Fruit fly (Drosophila melanogaster) whole organism, embryonic: ENCODE measurements around the gene Mnn1.
A peak's percentile ranks its signal among the peaks of the same experiment; 100 is the strongest.

Experiments
- Awh ChIP-seq: fragments of 200-800 bp; sonication (Bioruptor generic); IDR thresholded peaks from 2 replicates; pipeline ENCODE4, ENCODE4 v1.3.6; 2022; ENCODE audit warnings: missing biosample characterization, missing genetic modification characterization
- BEAF-32 ChIP-seq: fragments of 200-800 bp; sonication (Bioruptor generic); optimal IDR thresholded peaks from 3 replicates; lab custom pipeline; 2017; ENCODE audit warnings: missing biosample characterization, missing genetic modification characterization, mild to moderate bottlenecking, moderate library complexity, missing genetic modification reagents
- CG10267 ChIP-seq: fragments of 200-800 bp; sonication (Bioruptor generic); optimal IDR thresholded peaks from 2 replicates; lab custom pipeline; 2018; ENCODE audit warnings: missing biosample characterization, mild to moderate bottlenecking, missing genetic modification characterization, moderate library complexity
- CG12391 ChIP-seq: fragments of 200-800 bp; sonication (Bioruptor generic); optimal IDR thresholded peaks from 3 replicates; lab custom pipeline; 2018; ENCODE audit warnings: missing biosample characterization, mild to moderate bottlenecking, missing genetic modification characterization, moderate library complexity
- CG13287 ChIP-seq: fragments of 200-800 bp; sonication (Bioruptor generic); IDR thresholded peaks from 2 replicates; pipeline ENCODE4 v1.3.6; 2022; ENCODE audit warnings: missing biosample characterization, missing genetic modification characterization; ENCODE audit not compliant: partially characterized antibody
- CG14710 ChIP-seq: fragments of 200-800 bp; sonication (Bioruptor generic); optimal IDR thresholded peaks from 3 replicates; lab custom pipeline; 2019; ENCODE audit warnings: missing biosample characterization, mild to moderate bottlenecking, missing genetic modification characterization, moderate library complexity
- CG15601 ChIP-seq: fragments of 200-800 bp; sonication (Bioruptor generic); optimal IDR thresholded peaks from 3 replicates; lab custom pipeline; 2019; ENCODE audit warnings: missing biosample characterization, mild to moderate bottlenecking, missing genetic modification characterization, moderate library complexity
- CG17385 ChIP-seq: fragments of 200-800 bp; sonication (Bioruptor generic); optimal IDR thresholded peaks from 3 replicates; lab custom pipeline; 2018; ENCODE audit warnings: missing biosample characterization, mild to moderate bottlenecking, missing genetic modification characterization
- CG18011 ChIP-seq: fragments of 200-800 bp; sonication (Bioruptor generic); optimal IDR thresholded peaks from 2 replicates; lab custom pipeline; 2017; ENCODE audit warnings: missing biosample characterization, missing genetic modification characterization, mild to moderate bottlenecking, moderate library complexity, missing genotype
- CG2116 ChIP-seq: fragments of 200-800 bp; sonication (Bioruptor generic); optimal IDR thresholded peaks from 3 replicates; lab custom pipeline; 2018; ENCODE audit warnings: missing biosample characterization, mild to moderate bottlenecking, missing genetic modification characterization
- CG31224 ChIP-seq: fragments of 200-800 bp; sonication (Bioruptor generic); IDR thresholded peaks from 2 replicates; pipeline ENCODE4 v1.3.6; 2022; ENCODE audit warnings: missing biosample characterization, missing genetic modification characterization
- CG32772 ChIP-seq: fragments of 200-800 bp; sonication (Bioruptor generic); IDR thresholded peaks from 2 replicates; pipeline ENCODE4 v1.3.6; 2022; ENCODE audit warnings: missing biosample characterization, missing genetic modification characterization
- CG7928 ChIP-seq: fragments of 200-800 bp; sonication (Bioruptor generic); optimal IDR thresholded peaks from 2 replicates; lab custom pipeline; 2017; ENCODE audit warnings: missing biosample characterization, mild to moderate bottlenecking, missing genetic modification characterization
- CG8924 ChIP-seq: fragments of 200-800 bp; optimal IDR thresholded peaks from 3 replicates; lab custom pipeline; 2019; ENCODE audit warnings: missing biosample characterization, mild to moderate bottlenecking, missing genetic modification characterization, moderate library complexity
- CG9437 ChIP-seq: fragments of 200-800 bp; sonication (Bioruptor generic); optimal IDR thresholded peaks from 2 replicates; lab custom pipeline; 2018; ENCODE audit warnings: missing biosample characterization, mild to moderate bottlenecking, missing genetic modification characterization
- Camta ChIP-seq: fragments of 200-800 bp; sonication (Bioruptor generic); optimal IDR thresholded peaks from 2 replicates; lab custom pipeline; 2016; ENCODE audit warnings: missing biosample characterization, missing genetic modification characterization
- Chrac-16 ChIP-seq: fragments of 200-800 bp; sonication (Bioruptor generic); optimal IDR thresholded peaks from 3 replicates; lab custom pipeline; 2016; ENCODE audit warnings: missing biosample characterization, missing genetic modification characterization
- Dll ChIP-seq: fragments of 200-800 bp; sonication (Bioruptor generic); IDR thresholded peaks from 4 replicates; pipeline ENCODE4 v1.3.6; 2022; ENCODE audit warnings: missing biosample characterization, missing genetic modification characterization; ENCODE audit not compliant: partially characterized antibody
- Doc3 ChIP-seq: fragments of 200-800 bp; sonication (Bioruptor generic); IDR thresholded peaks from 3 replicates; pipeline ENCODE4 v1.3.6; 2022; ENCODE audit warnings: missing biosample characterization, missing genetic modification characterization; ENCODE audit not compliant: partially characterized antibody
- Dp ChIP-seq: fragments of 200-800 bp; sonication (Bioruptor generic); optimal IDR thresholded peaks from 2 replicates; lab custom pipeline; 2018; ENCODE audit warnings: missing biosample characterization, mild to moderate bottlenecking, missing genetic modification characterization, moderate library complexity
- E2f2 ChIP-seq: fragments of 200-800 bp; sonication (Bioruptor generic); IDR thresholded peaks from 2 replicates; pipeline ENCODE4 v1.3.6; 2022; ENCODE audit warnings: missing biosample characterization, missing genetic modification characterization
- Gug ChIP-seq: fragments of 200-800 bp; sonication (Bioruptor generic); IDR thresholded peaks from 4 replicates; pipeline ENCODE4 v1.3.6; 2022; ENCODE audit warnings: missing biosample characterization, missing genetic modification characterization
- Lim3 ChIP-seq: fragments of 200-800 bp; sonication (Bioruptor generic); IDR thresholded peaks from 2 replicates; pipeline ENCODE4 v1.3.6; 2022; ENCODE audit warnings: missing biosample characterization, missing genetic modification characterization
- MBD-R2 ChIP-seq: fragments of 200-800 bp; sonication (Bioruptor generic); IDR thresholded peaks from 2 replicates; pipeline ENCODE4 v1.3.6; 2022; ENCODE audit warnings: missing biosample characterization, missing genetic modification characterization
- MESR4 ChIP-seq: fragments of 200-800 bp; sonication (Bioruptor generic); optimal IDR thresholded peaks from 2 replicates; lab custom pipeline; 2018; ENCODE audit warnings: missing biosample characterization, mild to moderate bottlenecking, missing genetic modification characterization, moderate library complexity
- Myb ChIP-seq: fragments of 200-800 bp; sonication (Bioruptor generic); optimal IDR thresholded peaks from 2 replicates; lab custom pipeline; 2016; ENCODE audit warnings: missing biosample characterization, missing genetic modification characterization
- Rx ChIP-seq: fragments of 200-800 bp; sonication (Bioruptor generic); IDR thresholded peaks from 2 replicates; pipeline ENCODE4 v1.3.6; 2022; ENCODE audit warnings: missing biosample characterization, missing genetic modification characterization
- Taf1 ChIP-seq: fragments of 200-800 bp; sonication (Bioruptor generic); IDR thresholded peaks from 2 replicates; pipeline ENCODE4 v1.3.6; 2022; ENCODE audit warnings: missing biosample characterization, missing genetic modification characterization
- Trl ChIP-seq, 3 experiments: fragments of >200 bp in 2 of 3; fragments of 200-800 bp in 1 of 3; sonication (Bioruptor generic) in 1 of 3; optimal IDR thresholded peaks; 2 replicates in 1 of 3; 3 replicates in 2 of 3; lab custom pipeline; 2016 to 2017; ENCODE audit warnings: missing biosample characterization in 1 of 3, missing genetic modification characterization in 1 of 3
- btn ChIP-seq: fragments of 200-800 bp; sonication (Bioruptor generic); optimal IDR thresholded peaks from 2 replicates; lab custom pipeline; 2016; ENCODE audit warnings: missing biosample characterization, missing genetic modification characterization
- dan ChIP-seq: fragments of 200-800 bp; sonication (Bioruptor generic); IDR thresholded peaks from 2 replicates; pipeline ENCODE4 v1.3.6; 2022; ENCODE audit warnings: missing biosample characterization, missing genetic modification characterization
- dimm ChIP-seq: fragments of 200-800 bp; sonication (Bioruptor generic); IDR thresholded peaks from 2 replicates; pipeline ENCODE4 v1.3.6; 2022; ENCODE audit warnings: missing biosample characterization, missing genetic modification characterization
- en ChIP-seq: fragments of 200-800 bp; sonication (Bioruptor generic); optimal IDR thresholded peaks from 2 replicates; lab custom pipeline; 2016; ENCODE audit warnings: missing biosample characterization, missing genetic modification characterization
- fd96Cb ChIP-seq: fragments of 200-800 bp; sonication (Bioruptor generic); optimal IDR thresholded peaks from 2 replicates; lab custom pipeline; 2018; ENCODE audit warnings: missing biosample characterization, mild to moderate bottlenecking, missing genetic modification characterization, moderate library complexity
- gcm2 ChIP-seq: fragments of 200-800 bp; sonication (Bioruptor generic); optimal IDR thresholded peaks from 2 replicates; lab custom pipeline; 2016; ENCODE audit warnings: missing biosample characterization, missing genetic modification characterization
- gfzf ChIP-seq: fragments of 200-800 bp; sonication (Bioruptor generic); optimal IDR thresholded peaks from 2 replicates; lab custom pipeline; 2016; ENCODE audit warnings: missing biosample characterization, mild to moderate bottlenecking, missing genetic modification characterization, moderate library complexity
- insv ChIP-seq, 2 experiments: fragments of 200-800 bp; sonication (Bioruptor generic); optimal IDR thresholded peaks; 3 replicates each; lab custom pipeline; 2016 to 2018; ENCODE audit warnings: missing biosample characterization in 2 of 2, missing genetic modification characterization in 2 of 2
- pzg ChIP-seq: fragments of 200-800 bp; sonication (Bioruptor generic); optimal IDR thresholded peaks from 3 replicates; lab custom pipeline; 2018; ENCODE audit warnings: missing biosample characterization, mild to moderate bottlenecking, missing genetic modification characterization, moderate library complexity
- stwl ChIP-seq: fragments of 200-800 bp; sonication (Bioruptor generic); optimal IDR thresholded peaks from 3 replicates; lab custom pipeline; 2018; ENCODE audit warnings: missing biosample characterization, mild to moderate bottlenecking, missing genetic modification characterization, moderate library complexity
- tap ChIP-seq: fragments of 200-800 bp; optimal IDR thresholded peaks from 3 replicates; lab custom pipeline; 2019; ENCODE audit warnings: missing biosample characterization, mild to moderate bottlenecking, missing genetic modification characterization, moderate library complexity
- tna ChIP-seq: fragments of 200-800 bp; sonication (Bioruptor generic); IDR thresholded peaks from 2 replicates; pipeline ENCODE4 v1.3.6; 2022; ENCODE audit warnings: missing biosample characterization, missing genetic modification characterization; ENCODE audit not compliant: partially characterized antibody
- trem ChIP-seq: fragments of 200-800 bp; optimal IDR thresholded peaks from 3 replicates; lab custom pipeline; 2019; ENCODE audit warnings: missing biosample characterization, mild to moderate bottlenecking, missing genetic modification characterization, moderate library complexity
- ttk ChIP-seq: fragments of 200-800 bp; sonication (Bioruptor generic); IDR thresholded peaks from 2 replicates; pipeline ENCODE4 v2.1.2; 2022; ENCODE audit warnings: missing biosample characterization, missing genetic modification characterization
- vfl ChIP-seq: fragments of 200-800 bp; sonication (Bioruptor generic); optimal IDR thresholded peaks from 2 replicates; lab custom pipeline; 2016; ENCODE audit warnings: missing biosample characterization, missing genetic modification characterization
- wdn ChIP-seq: fragments of 200-800 bp; sonication (Bioruptor generic); IDR thresholded peaks from 2 replicates; pipeline ENCODE4 v1.3.6; 2022; ENCODE audit warnings: missing biosample characterization, missing genetic modification characterization
- z ChIP-seq: fragments of 200-800 bp; sonication (Bioruptor generic); IDR thresholded peaks from 3 replicates; pipeline ENCODE4 v1.3.6; 2022; ENCODE audit warnings: missing biosample characterization, missing genetic modification characterization

Mnn1 gene

dm6 chr2L:7010513-7010912 is 45.6 kb upstream of the Mnn1 start (continued):
- no peak for TF ChIP-seq Gug
- no peak for TF ChIP-seq CG18011 (GFP tag; lab: Kevin White, UChicago)
- TF ChIP-seq stwl = no peak
- TF ChIP-seq CG31224 (GFP tag; lab: Robert Waterston, UW) = no peak

DNA sequence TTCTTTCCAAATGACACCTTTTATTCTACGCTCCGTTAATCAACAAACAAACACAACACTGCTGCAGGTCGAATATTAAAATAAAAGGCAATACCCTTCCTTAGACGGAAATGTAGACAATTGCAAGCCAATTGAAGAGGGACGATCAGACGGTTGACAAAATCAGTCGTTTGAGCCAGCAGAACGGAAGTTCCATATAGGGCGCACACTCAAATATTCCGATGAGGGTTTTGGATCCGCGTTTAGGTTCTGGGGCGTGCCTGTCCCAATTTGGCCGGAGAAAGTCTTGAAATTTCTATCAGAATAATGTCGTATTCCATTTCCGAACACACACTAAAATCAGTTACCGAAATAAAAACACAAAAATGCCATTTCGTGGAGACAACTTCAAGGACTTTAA is 44.1 kb upstream of the Mnn1 start, which contains the start of gene CG43321:
Gene CG43321 (plus strand): TSS at position 301 of the 400 bp plus-strand sequence.
- TF ChIP-seq Gug (no peak), gcm2 (GFP tag; lab: Kevin White, UChicago) (no peak), CG2116 (GFP tag; lab: Kevin White, UChicago) (no peak), Lim3 (no peak), gfzf (GFP tag; lab: Kevin White, UChicago) (no peak), fd96Cb (tag; lab: Kevin White, UChicago) (no peak), btn (GFP tag; lab: Kevin White, UChicago) (no peak), Awh (GFP tag; lab: Robert Waterston, UW) (no peak), CG15601 (no peak), vfl (no peak)
- TF ChIP-seq, all 482 proteins: peak for 0

- TF ChIP-seq wdn (no peak), MBD-R2 (peak; percentile 56; the same call in 1 of the 2 replicates), CG12391 (tag; lab: Kevin White, UChicago) (no peak), stwl (peak; percentile 45), CG2116 (GFP tag; lab: Kevin White, UChicago) (peak; percentile 2), dimm (GFP tag; lab: Robert Waterston, UW) (no peak), Chrac-16 (no peak), CG32772 (GFP tag; lab: Robert Waterston, UW) (no peak), Camta (GFP tag; lab: Kevin White, UChicago) (no peak), BEAF-32 (GFP tag; lab: Kevin White, UChicago) (peak; percentile 1), z (GFP tag; lab: Robert Waterston, UW) (no peak), ttk (no peak), Taf1 (GFP tag; lab: Robert Waterston, UW) (no peak), Dll (GFP tag; lab: Robert Waterston, UW) (peak; percentile 34; the same call in 1 of the 4 replicates), CG10267 (tag; lab: Kevin White, UChicago) (no peak), CG9437 (GFP tag; lab: Kevin White, UChicago) (no peak), tna (no peak), Myb (GFP tag; lab: Kevin White, UChicago) (peak; percentile 92), Rx (no peak), E2f2 (GFP tag; lab: Robert Waterston, UW) (peak; percentile 47; the same call in 1 of the 2 replicates), CG17385 (no peak), en (GFP tag; lab: Kevin White, UChicago) (no peak), MESR4 (GFP tag; lab: Kevin White, UChicago) (peak; percentile 6), CG13287 (GFP tag; lab: Robert Waterston, UW) (peak; percentile 13; the same call in 1 of the 2 replicates), Gug (no peak), Dp (GFP tag; lab: Kevin White, UChicago) (peak; percentile 35), pzg (GFP tag; lab: Kevin White, UChicago) (peak; percentile 37), CG8924 (tag; lab: Kevin White, UChicago) (peak; percentile 38), tap (tag; lab: Kevin White, UChicago) (no peak), CG14710 (tag; lab: Kevin White, UChicago) (peak; percentile 6), Trl (optimal IDR thresholded peaks at IDR 0.05; lab: Kevin White, UChicago) (no peak), Trl (GFP tag; optimal IDR thresholded peaks at IDR 0.05; lab: Kevin White, UChicago) (no peak), dan (GFP tag; lab: Robert Waterston, UW) (no peak), trem (tag; lab: Kevin White, UChicago) (peak; percentile 18), insv (GFP tag; optimal IDR thresholded peaks at IDR 0.05; lab: Kevin White, UChicago) (no peak), Doc3 (GFP tag; lab: Robert Waterston, UW) (0 out of 3 replicates have a peak, but pooled peaks have one; percentile 17), CG7928 (GFP tag; lab: Kevin White, UChicago) (peak; percentile 88), gfzf (GFP tag; lab: Kevin White, UChicago) (peak; percentile 32)
Measured at dm6 chr2L:7013157-7013556, 42.9 kb upstream of the Mnn1 start, which contains the start of gene CG43322. CG43322 (plus strand) TSS chr2L:7013396.
